Fruit fly (Drosophila melanogaster): ENCODE results near the gene Vps60.
A peak's percentile ranks its signal among the peaks of the same experiment; 100 is the strongest.

Gene Vps60

dm6 chr3L:17573823-17574222 is 47.6 kb downstream of the Vps60 start (continued):
- TF ChIP-seq so (GFP tag; IDR thresholded peaks at IDR 0.05) (0 out of 3 replicates have a peak, but pooled peaks have one; percentile 21), CG10267 (tag; optimal IDR thresholded peaks at IDR 0.05) (no peak), Hr78 (GFP tag; optimal IDR thresholded peaks at IDR 0.05) (peak in 1 of 2 experiments; percentile 6), CG11723 (GFP tag; optimal IDR thresholded peaks at IDR 0.05) (no peak), slbo (GFP tag; IDR thresholded peaks at IDR 0.05) (0 out of 2 replicates have a peak, but pooled peaks have one; percentile 4), CG1647 (GFP tag; optimal IDR thresholded peaks at IDR 0.05) (no peak), Dll (GFP tag; IDR thresholded peaks at IDR 0.05; ENCODE audit: partially characterized antibody) (no peak), CG2199 (GFP tag; IDR thresholded peaks at IDR 0.05) (0 out of 3 replicates have a peak, but pooled peaks have one; percentile 43), CG11398 (GFP tag; optimal IDR thresholded peaks at IDR 0.05) (no peak), ase (GFP tag; IDR thresholded peaks at IDR 0.05) (no peak), yki (optimal IDR thresholded peaks at IDR 0.05) (peak; percentile 17), sc (optimal IDR thresholded peaks at IDR 0.05) (no peak), sc (GFP tag; optimal IDR thresholded peaks at IDR 0.05) (no peak), ci (GFP tag; IDR thresholded peaks at IDR 0.05) (peak; percentile 44; the same call in 1 of the 3 replicates), Med (GFP tag) (peak; percentile 73), C15 (GFP tag; IDR thresholded peaks at IDR 0.05) (no peak), org-1 (GFP tag; optimal IDR thresholded peaks at IDR 0.05) (no peak), CG8290 (GFP tag; optimal IDR thresholded peaks at IDR 0.05) (no peak), CG8290 (tag; optimal IDR thresholded peaks at IDR 0.05) (no peak), gsb (GFP tag; IDR thresholded peaks at IDR 0.05) (no peak), Spps (tag; optimal IDR thresholded peaks at IDR 0.05) (no peak), CG16813 (GFP tag; IDR thresholded peaks at IDR 0.05; ENCODE audit: partially characterized antibody) (no peak), Pdp1 (GFP tag; optimal IDR thresholded peaks at IDR 0.05) (peak in 1 of 2 experiments; percentile 83), Nf-YC (tag; optimal IDR thresholded peaks at IDR 0.05) (no peak), eyg (GFP tag; optimal IDR thresholded peaks at IDR 0.05) (no peak), Deaf1 (tag; optimal IDR thresholded peaks at IDR 0.05) (peak; percentile 39), Bgb (GFP tag; IDR thresholded peaks at IDR 0.05; ENCODE audit: partially characterized antibody) (0 out of 2 replicates have a peak, but pooled peaks have one; percentile 11), Dip2 (GFP tag; IDR thresholded peaks at IDR 0.05) (no peak), CG9817 (tag; optimal IDR thresholded peaks at IDR 0.05) (no peak), zf30C (GFP tag; optimal IDR thresholded peaks at IDR 0.05) (no peak), dm (GFP tag; optimal IDR thresholded peaks at IDR 0.05) (no peak), Adf1 (GFP tag; IDR thresholded peaks at IDR 0.05) (peak; percentile 86), onecut (GFP tag; IDR thresholded peaks at IDR 0.05) (peak; percentile 100), chn (GFP tag; optimal IDR thresholded peaks at IDR 0.05) (no peak), ewg (GFP tag; optimal IDR thresholded peaks at IDR 0.05) (no peak), CG1792 (GFP tag; optimal IDR thresholded peaks at IDR 0.05) (no peak), CG16863 (GFP tag; optimal IDR thresholded peaks at IDR 0.05) (no peak), bsh (GFP tag; optimal IDR thresholded peaks at IDR 0.05) (no peak), CG8924 (tag; optimal IDR thresholded peaks at IDR 0.05) (no peak), grau (tag; optimal IDR thresholded peaks at IDR 0.05) (no peak), CG6791 (GFP tag; IDR thresholded peaks at IDR 0.05; ENCODE audit: partially characterized antibody) (peak; percentile 52; the same call in 1 of the 3 replicates), Camta (GFP tag; optimal IDR thresholded peaks at IDR 0.05) (no peak), Fer1 (GFP tag; optimal IDR thresholded peaks at IDR 0.05) (peak; percentile 22), CG18764 (GFP tag; optimal IDR thresholded peaks at IDR 0.05) (no peak), Blimp-1 (GFP tag; optimal IDR thresholded peaks at IDR 0.05) (peak; percentile 52), ftz-f1 (GFP tag; optimal IDR thresholded peaks at IDR 0.05) (peak; percentile 9), cwo (GFP tag; optimal IDR thresholded peaks at IDR 0.05) (no peak), Meics (GFP tag; optimal IDR thresholded peaks at IDR 0.05) (no peak), zen2 (GFP tag; IDR thresholded peaks at IDR 0.05; ENCODE audit: partially characterized antibody) (peak; percentile 45; the same call in 2 of the 3 replicates), kni (GFP tag; optimal IDR thresholded peaks at IDR 0.05) (peak; percentile 34), vvl (GFP tag; IDR thresholded peaks at IDR 0.05) (peak; percentile 19; the same call in 1 of the 2 replicates)

Measured in whole organism, embryonic.